Worm (Caenorhabditis elegans): ENCODE measurements around the gene srh-183.

Gene srh-183

ce11 chrV:19994665-19995064 is 16.5 kb upstream of the srh-183 start:
- TF ChIP-seq akir-1 (GFP tag; optimal IDR thresholded peaks at IDR 0.05) = no peak
- TF ChIP-seq nhr-80 (tag; optimal IDR thresholded peaks at IDR 0.05) = peak; percentile 51

ce11 chrV:19994093-19994492 is 16.0 kb upstream of the srh-183 start, which contains the start of gene Y60A3A.25:
Gene Y60A3A.25, minus strand, starts transcription at chrV:19994193.
- TF ChIP-seq B0336.3 (GFP tag; IDR thresholded peaks at IDR 0.05) (no peak), madf-6 (GFP tag; IDR thresholded peaks at IDR 0.05) (no peak), hmg-1.2 (GFP tag; IDR thresholded peaks at IDR 0.05) (no peak), lsl-1 (GFP tag; optimal IDR thresholded peaks at IDR 0.05) (no peak), bed-2 (GFP tag; IDR thresholded peaks at IDR 0.05) (no peak), mes-4 (tag; optimal IDR thresholded peaks at IDR 0.05) (no peak), fkh-3 (tag; optimal IDR thresholded peaks at IDR 0.05) (no peak), hlh-12 (tag; optimal IDR thresholded peaks at IDR 0.05) (no peak), cebp-1 (GFP tag; IDR thresholded peaks at IDR 0.05) (no peak), cebp-1 (tag; optimal IDR thresholded peaks at IDR 0.05) (no peak), F23B12.7 (tag; optimal IDR thresholded peaks at IDR 0.05; ENCODE audit: insufficient read depth) (no peak), gei-17 (GFP tag; optimal IDR thresholded peaks at IDR 0.05) (no peak), xnd-1 (tag; optimal IDR thresholded peaks at IDR 0.05) (no peak), attf-6 (GFP tag; IDR thresholded peaks at IDR 0.05) (no peak), dpl-1 (GFP tag; optimal IDR thresholded peaks at IDR 0.05) (no peak), lin-35 (GFP tag; optimal IDR thresholded peaks at IDR 0.05) (no peak), nhr-27 (tag; optimal IDR thresholded peaks at IDR 0.05) (no peak), egl-18 (GFP tag; IDR thresholded peaks at IDR 0.05) (no peak), F10E7.11 (tag; optimal IDR thresholded peaks at IDR 0.05) (no peak), Y79H2A.3 (GFP tag; conservative IDR thresholded peaks at IDR 0.05) (no peak)

- TF ChIP-seq C17E4.6 (GFP tag; IDR thresholded peaks at IDR 0.05) (no peak), die-1 (tag; optimal IDR thresholded peaks at IDR 0.05) (no peak), B0019.2 (GFP tag; conservative IDR thresholded peaks at IDR 0.05) (no peak), snpc-1.1 (tag; optimal IDR thresholded peaks at IDR 0.05; ENCODE audit: insufficient read depth) (no peak), hmg-20 (GFP tag; IDR thresholded peaks at IDR 0.05) (no peak), F57A8.1 (GFP tag; optimal IDR thresholded peaks at IDR 0.05) (no peak), unc-62 (GFP tag; optimal IDR thresholded peaks at IDR 0.05) (no peak), lag-1 (GFP tag; IDR thresholded peaks at IDR 0.05) (no peak), nhr-90 (tag; optimal IDR thresholded peaks at IDR 0.05) (no peak), rpc-1 (optimal IDR thresholded peaks at IDR 0.05) (no peak), rpc-1 (tag; optimal IDR thresholded peaks at IDR 0.05) (no peak), F37B4.10 (GFP tag; IDR thresholded peaks at IDR 0.05) (no peak), athp-1 (tag; optimal IDR thresholded peaks at IDR 0.05) (no peak), dpff-1 (tag; optimal IDR thresholded peaks at IDR 0.05) (no peak), nfyb-1 (GFP tag; IDR thresholded peaks at IDR 0.05) (no peak), Y56A3A.18 (GFP tag; IDR thresholded peaks at IDR 0.05) (no peak), egl-44 (GFP tag; IDR thresholded peaks at IDR 0.05) (no peak), attf-3 (GFP tag; conservative IDR thresholded peaks at IDR 0.05) (no peak), aptf-2 (GFP tag; conservative IDR thresholded peaks at IDR 0.05) (no peak)
These were observed 9.6 kb upstream of the srh-183 start, which contains the start of gene sri-67 for ce11 chrV:19987684-19988083. Gene sri-67, plus strand, starts transcription at chrV:19987984.
